Worm (Caenorhabditis elegans): ENCODE measurements around the gene Y24D9B.1.
A peak's percentile ranks its signal among the peaks of the same experiment; 100 is the strongest.

Y24D9B.1 gene

DNA sequence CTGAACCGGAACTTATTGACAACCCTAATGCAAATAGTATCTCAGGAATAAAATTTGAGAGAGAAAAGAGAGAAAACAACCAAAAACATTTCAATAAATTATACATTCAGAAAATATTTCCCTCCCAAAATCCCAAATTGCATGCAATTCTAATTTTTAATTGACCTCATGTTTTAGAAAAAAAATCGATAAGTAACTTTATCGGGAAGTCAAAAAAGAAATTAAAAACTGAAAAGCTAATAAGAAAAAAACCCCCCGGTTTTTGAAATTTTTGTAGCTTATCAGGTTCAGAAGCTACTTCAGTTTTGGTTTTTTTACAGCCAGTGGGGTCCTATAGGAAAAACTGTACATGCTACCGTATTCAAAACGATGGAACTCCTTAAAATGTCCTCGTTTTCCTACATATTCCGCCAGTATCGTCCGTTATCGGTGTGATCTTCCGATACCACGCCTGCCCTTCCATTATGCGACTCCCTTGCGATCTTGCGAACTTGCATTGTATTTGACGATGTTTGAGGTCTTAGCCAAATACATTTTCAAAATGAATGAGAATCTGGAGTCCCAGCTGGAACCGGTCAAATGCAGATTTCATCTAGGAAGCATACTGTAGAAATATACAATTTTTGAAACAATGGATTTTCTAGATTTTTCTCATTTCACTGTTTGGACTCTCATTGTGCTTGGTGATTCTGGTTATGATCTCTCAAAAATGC, 19.1 kb downstream of the Y24D9B.1 start, which contains the start of the genes W03B1.3 and oac-51:
Gene W03B1.3, minus strand, starts transcription at position 101 of the 713 bp plus-strand sequence.
Gene oac-51, plus strand, starts transcription at position 663 of the 713 bp plus-strand sequence.
- TF ChIP-seq dpl-1 (GFP tag; optimal IDR thresholded peaks at IDR 0.05): no peak
- no peak for TF ChIP-seq efl-1 (optimal IDR thresholded peaks at IDR 0.05)
- TF ChIP-seq efl-1 (GFP tag; optimal IDR thresholded peaks at IDR 0.05 in 1 of 2): no peak
- no peak for TF ChIP-seq unc-30 (tag; optimal IDR thresholded peaks at IDR 0.05)
- TF ChIP-seq fos-1 (tag; optimal IDR thresholded peaks at IDR 0.05): no peak
- TF ChIP-seq efl-3 (GFP tag; optimal IDR thresholded peaks at IDR 0.05): no peak
- TF ChIP-seq nhr-85 (tag): peak; percentile 40
- TF ChIP-seq lin-35 (GFP tag; optimal IDR thresholded peaks at IDR 0.05): no peak

ce11 chrIV:4338217-4338616, 21.1 kb downstream of the Y24D9B.1 start:
- no peak for TF ChIP-seq efl-1 (optimal IDR thresholded peaks at IDR 0.05)
- TF ChIP-seq efl-1 (GFP tag; optimal IDR thresholded peaks at IDR 0.05 in 1 of 2): peak in 1 of 2 experiments; percentile 20
- TF ChIP-seq fkh-4 (tag; optimal IDR thresholded peaks at IDR 0.05; ENCODE audit: borderline replicate concordance): no peak
- TF ChIP-seq nhr-85 (tag): peak; percentile 86
- TF ChIP-seq zip-4 (GFP tag; optimal IDR thresholded peaks at IDR 0.05): no peak
- no peak for TF ChIP-seq hpl-2 (GFP tag; optimal IDR thresholded peaks at IDR 0.05)
- TF ChIP-seq sptf-1 (tag; optimal IDR thresholded peaks at IDR 0.05): no peak

DNA sequence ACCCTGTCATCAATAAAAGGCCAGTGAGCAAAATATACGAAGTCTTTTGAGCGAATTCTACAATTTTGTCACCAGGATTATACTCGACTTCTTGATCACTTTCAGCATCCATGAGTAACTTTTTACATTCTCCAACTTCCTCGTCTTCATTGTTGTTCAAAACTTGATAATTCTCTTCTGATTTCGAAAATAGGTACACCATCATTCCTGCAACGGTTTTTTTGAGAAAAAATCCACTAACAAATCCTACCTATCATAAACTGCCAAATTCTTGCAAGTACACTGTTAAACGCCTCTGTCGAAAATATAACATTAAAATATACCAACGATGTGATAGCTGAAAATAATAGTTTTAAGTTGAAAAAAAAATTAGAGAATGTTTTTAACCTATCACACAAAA, 27.7 kb downstream of the Y24D9B.1 start:
- TF ChIP-seq hlh-4 (tag; optimal IDR thresholded peaks at IDR 0.05) (no peak), efl-1 (optimal IDR thresholded peaks at IDR 0.05) (no peak), efl-1 (GFP tag; optimal IDR thresholded peaks at IDR 0.05 in 1 of 2) (peak in 1 of 2 experiments; percentile 89), snu-23 (GFP tag; optimal IDR thresholded peaks at IDR 0.05) (no peak), isw-1 (GFP tag; IDR thresholded peaks at IDR 0.05) (no peak), fkh-4 (tag; optimal IDR thresholded peaks at IDR 0.05; ENCODE audit: borderline replicate concordance) (no peak)

ce11 chrIV:4346512-4346911, 29.4 kb downstream of the Y24D9B.1 start, which contains the start of gene oac-52:
Gene oac-52 (minus strand): TSS chrIV:4346612.
- no peak for TF ChIP-seq lin-14 (GFP tag; optimal IDR thresholded peaks at IDR 0.05)
- no peak for TF ChIP-seq hpl-2 (GFP tag; optimal IDR thresholded peaks at IDR 0.05)
- no peak for TF ChIP-seq irx-1 (tag; optimal IDR thresholded peaks at IDR 0.05)
- TF ChIP-seq egl-27 (tag; optimal IDR thresholded peaks at IDR 0.05): no peak
- TF ChIP-seq elt-2 (tag; optimal IDR thresholded peaks at IDR 0.05): no peak
- no peak for TF ChIP-seq lin-35 (GFP tag; optimal IDR thresholded peaks at IDR 0.05)
- TF ChIP-seq swsn-7 (tag; optimal IDR thresholded peaks at IDR 0.05): no peak
- no peak for TF ChIP-seq sptf-1 (tag; optimal IDR thresholded peaks at IDR 0.05)
- no peak for TF ChIP-seq ceh-63 (GFP tag; optimal IDR thresholded peaks at IDR 0.05)
- TF ChIP-seq mef-2 (tag; optimal IDR thresholded peaks at IDR 0.05): no peak
- TF ChIP-seq zag-1 (tag; optimal IDR thresholded peaks at IDR 0.05): no peak
- no peak for TF ChIP-seq nhr-84 (tag; optimal IDR thresholded peaks at IDR 0.05)
- TF ChIP-seq rnt-1 (tag; optimal IDR thresholded peaks at IDR 0.05): no peak
- TF ChIP-seq lin-15B (tag; optimal IDR thresholded peaks at IDR 0.05): no peak
- no peak for TF ChIP-seq F16B12.6 (tag; optimal IDR thresholded peaks at IDR 0.05)
- TF ChIP-seq jun-1 (tag; optimal IDR thresholded peaks at IDR 0.05): no peak
- no peak for TF ChIP-seq fkh-8 (tag; optimal IDR thresholded peaks at IDR 0.05)
- no peak for TF ChIP-seq aha-1 (tag; optimal IDR thresholded peaks at IDR 0.05)
- TF ChIP-seq Y116A8C.19 (tag; optimal IDR thresholded peaks at IDR 0.05; ENCODE audit: borderline replicate concordance): no peak

- TF ChIP-seq nhr-20 (tag; optimal IDR thresholded peaks at IDR 0.05) (no peak), snpc-4 (tag; optimal IDR thresholded peaks at IDR 0.05) (peak; percentile 9)
Observed at ce11 chrIV:4347578-4348003, 30.4 kb downstream of the Y24D9B.1 start.

Data from whole organism, L1 larva.